Fruit fly (Drosophila melanogaster) whole organism, embryonic: ENCODE measurements around the gene tay.

ENCODE experiments used
- CG10543 ChIP-seq: fragments of 200-800 bp; sonication (Bioruptor generic); optimal IDR thresholded peaks from 3 replicates; lab custom pipeline; 2017; ENCODE audit warnings: missing biosample characterization, mild to moderate bottlenecking, missing genetic modification characterization, moderate library complexity
- CG10654 ChIP-seq: fragments of 200-800 bp; sonication (Bioruptor generic); optimal IDR thresholded peaks from 2 replicates; lab custom pipeline; 2016; ENCODE audit warnings: missing biosample characterization, missing genetic modification characterization
- CG12219 ChIP-seq: fragments of 200-800 bp; sonication (Bioruptor generic); optimal IDR thresholded peaks from 3 replicates; lab custom pipeline; 2018; ENCODE audit warnings: missing biosample characterization, mild to moderate bottlenecking, missing genetic modification characterization
- CG12391 ChIP-seq: fragments of 200-800 bp; sonication (Bioruptor generic); optimal IDR thresholded peaks from 3 replicates; lab custom pipeline; 2018; ENCODE audit warnings: missing biosample characterization, mild to moderate bottlenecking, missing genetic modification characterization, moderate library complexity
- CG13424 ChIP-seq: fragments of 200-800 bp; sonication (Bioruptor generic); optimal IDR thresholded peaks from 2 replicates; lab custom pipeline; 2019; ENCODE audit warnings: missing biosample characterization, mild to moderate bottlenecking, missing genetic modification characterization, moderate library complexity
- CG15269 ChIP-seq: fragments of 200-800 bp; sonication (Bioruptor generic); optimal IDR thresholded peaks from 2 replicates; lab custom pipeline; 2018; ENCODE audit warnings: missing biosample characterization, mild to moderate bottlenecking, missing genetic modification characterization, moderate library complexity
- CG15514 ChIP-seq: fragments of 200-800 bp; sonication (Bioruptor generic); optimal IDR thresholded peaks from 3 replicates; lab custom pipeline; 2017; ENCODE audit warnings: missing biosample characterization, missing genetic modification characterization, mild to moderate bottlenecking, moderate library complexity, missing genetic modification reagents
- CG1647 ChIP-seq: fragments of 200-800 bp; sonication (Bioruptor generic); optimal IDR thresholded peaks from 3 replicates; lab custom pipeline; 2016; ENCODE audit warnings: missing biosample characterization, missing genetic modification characterization
- CG1832 ChIP-seq: fragments of 200-800 bp; sonication (Bioruptor generic); optimal IDR thresholded peaks from 2 replicates; lab custom pipeline; 2017; ENCODE audit warnings: missing biosample characterization, mild to moderate bottlenecking, missing genetic modification characterization, inconsistent platforms
- CG18476 ChIP-seq: fragments of 200-800 bp; sonication (Bioruptor generic); optimal IDR thresholded peaks from 2 replicates; lab custom pipeline; 2016; ENCODE audit warnings: missing biosample characterization, mild to moderate bottlenecking, missing genetic modification characterization
- CG18599 ChIP-seq: fragments of 200-800 bp; sonication (Bioruptor generic); optimal IDR thresholded peaks from 3 replicates; lab custom pipeline; 2017; ENCODE audit warnings: missing biosample characterization, missing genetic modification characterization, mild to moderate bottlenecking, moderate library complexity, missing genetic modification reagents
- CG2875 ChIP-seq: fragments of 200-800 bp; sonication (Bioruptor generic); optimal IDR thresholded peaks from 2 replicates; lab custom pipeline; 2017; ENCODE audit warnings: missing biosample characterization, mild to moderate bottlenecking, missing genetic modification characterization, missing genetic modification reagents
- CG31365 ChIP-seq: fragments of 200-800 bp; sonication (Bioruptor generic); optimal IDR thresholded peaks from 2 replicates; lab custom pipeline; 2018; ENCODE audit warnings: missing biosample characterization, mild to moderate bottlenecking, missing genetic modification characterization
- CG3838 ChIP-seq: fragments of 200-800 bp; sonication (Bioruptor generic); optimal IDR thresholded peaks from 3 replicates; lab custom pipeline; 2016; ENCODE audit warnings: missing biosample characterization, missing genetic modification characterization
- CG4854 ChIP-seq: fragments of 200-800 bp; sonication (Bioruptor generic); optimal IDR thresholded peaks from 2 replicates; lab custom pipeline; 2016; ENCODE audit warnings: missing biosample characterization, missing genetic modification characterization, inconsistent platforms
- CG7987 ChIP-seq: fragments of 200-800 bp; sonication (Bioruptor generic); optimal IDR thresholded peaks from 2 replicates; lab custom pipeline; 2018; ENCODE audit warnings: missing biosample characterization, mild to moderate bottlenecking, missing genetic modification characterization, moderate library complexity
- D19B ChIP-seq: fragments of 200-800 bp; sonication (Bioruptor generic); optimal IDR thresholded peaks from 2 replicates; lab custom pipeline; 2017; ENCODE audit warnings: missing biosample characterization, mild to moderate bottlenecking, missing genetic modification characterization
- Dbx ChIP-seq: fragments of 200-800 bp; sonication (Bioruptor generic); IDR thresholded peaks from 3 replicates; pipeline ENCODE4 v1.3.6; 2022; ENCODE audit warnings: missing biosample characterization, missing genetic modification characterization
- Drgx ChIP-seq: fragments of 200-800 bp; sonication (Bioruptor generic); IDR thresholded peaks from 2 replicates; pipeline ENCODE4 v1.3.6; 2022; ENCODE audit warnings: missing biosample characterization, missing genetic modification characterization
- Eip74EF ChIP-seq, 2 experiments: fragments of 200-800 bp in 1 of 2; fragments of >200 bp in 1 of 2; sonication (Bioruptor generic) in 1 of 2; optimal IDR thresholded peaks; 2 replicates each; lab custom pipeline; 2017 to 2019; ENCODE audit warnings: missing biosample characterization in 2 of 2, missing genetic modification characterization in 2 of 2, mild to moderate bottlenecking in 1 of 2, moderate library complexity in 1 of 2
- Elba2 ChIP-seq: fragments of 200-800 bp; sonication (Bioruptor generic); optimal IDR thresholded peaks from 3 replicates; lab custom pipeline; 2016; ENCODE audit warnings: missing biosample characterization, missing genetic modification characterization
- HLH4C ChIP-seq: fragments of 200-800 bp; sonication (Bioruptor generic); IDR thresholded peaks from 3 replicates; pipeline ENCODE4 v1.3.6; 2022; ENCODE audit warnings: missing biosample characterization, missing genetic modification characterization; ENCODE audit not compliant: partially characterized antibody
- Hmr ChIP-seq: fragments of 200-800 bp; sonication (Bioruptor generic); optimal IDR thresholded peaks from 3 replicates; lab custom pipeline; 2017; ENCODE audit warnings: mild to moderate bottlenecking, missing biosample characterization, missing genetic modification reagents, missing genetic modification characterization
- Mrtf ChIP-seq: fragments of 200-800 bp; sonication (Bioruptor generic); IDR thresholded peaks from 3 replicates; pipeline ENCODE4 v1.3.6; 2022; ENCODE audit warnings: missing biosample characterization, missing genetic modification characterization
- Myb ChIP-seq: fragments of 200-800 bp; sonication (Bioruptor generic); optimal IDR thresholded peaks from 2 replicates; lab custom pipeline; 2016; ENCODE audit warnings: missing biosample characterization, missing genetic modification characterization
- Oli ChIP-seq: fragments of 200-800 bp; sonication (Bioruptor generic); optimal IDR thresholded peaks from 2 replicates; lab custom pipeline; 2018; ENCODE audit warnings: missing biosample characterization, mild to moderate bottlenecking, missing genetic modification characterization, moderate library complexity
- Opbp ChIP-seq: fragments of 200-800 bp; sonication (Bioruptor generic); IDR thresholded peaks from 3 replicates; pipeline ENCODE4 v1.3.6; 2022; ENCODE audit warnings: missing biosample characterization, missing genetic modification characterization; ENCODE audit not compliant: partially characterized antibody
- Rfx ChIP-seq: fragments of 200-800 bp; sonication (Bioruptor generic); IDR thresholded peaks from 2 replicates; pipeline ENCODE4 v1.3.6; 2022; ENCODE audit warnings: missing biosample characterization, missing genetic modification characterization
- Taf1 ChIP-seq: fragments of 200-800 bp; sonication (Bioruptor generic); IDR thresholded peaks from 2 replicates; pipeline ENCODE4 v1.3.6; 2022; ENCODE audit warnings: missing biosample characterization, missing genetic modification characterization
- aop ChIP-seq: fragments of 200-800 bp; sonication (Bioruptor generic); IDR thresholded peaks from 2 replicates; pipeline ENCODE4 v1.3.6; 2022; ENCODE audit warnings: missing biosample characterization, missing genetic modification characterization
- bowl ChIP-seq: fragments of 200-800 bp; sonication (Bioruptor generic); IDR thresholded peaks from 2 replicates; pipeline ENCODE4 v1.3.6; 2022; ENCODE audit warnings: missing biosample characterization, missing genetic modification characterization
- chn ChIP-seq: fragments of 200-800 bp; sonication (Bioruptor generic); optimal IDR thresholded peaks from 2 replicates; lab custom pipeline; 2016; ENCODE audit warnings: missing biosample characterization, missing genetic modification characterization
- eyg ChIP-seq: fragments of 200-800 bp; sonication (Bioruptor generic); optimal IDR thresholded peaks from 3 replicates; lab custom pipeline; 2016; ENCODE audit warnings: missing biosample characterization, missing genetic modification characterization
- gce ChIP-seq: fragments of 200-800 bp; sonication (Bioruptor generic); IDR thresholded peaks from 3 replicates; pipeline ENCODE4 v1.3.6; 2022; ENCODE audit warnings: missing biosample characterization, missing genetic modification characterization
- gcm ChIP-seq: fragments of 200-800 bp; sonication (Bioruptor generic); optimal IDR thresholded peaks from 2 replicates; lab custom pipeline; 2019; ENCODE audit warnings: missing biosample characterization, mild to moderate bottlenecking, missing genetic modification characterization, moderate library complexity
- inv ChIP-seq: fragments of 200-800 bp; sonication (Bioruptor generic); IDR thresholded peaks from 2 replicates; pipeline ENCODE4 v1.3.6; 2022; ENCODE audit warnings: missing biosample characterization, missing genetic modification characterization; ENCODE audit not compliant: partially characterized antibody
- jumu ChIP-seq: fragments of 200-800 bp; sonication (Bioruptor generic); optimal IDR thresholded peaks from 3 replicates; lab custom pipeline; 2016; ENCODE audit warnings: missing biosample characterization, missing genetic modification characterization
- lilli ChIP-seq: fragments of 200-800 bp; sonication (Bioruptor generic); optimal IDR thresholded peaks from 3 replicates; lab custom pipeline; 2016; ENCODE audit warnings: missing biosample characterization, missing genetic modification characterization
- mam ChIP-seq: fragments of 200-800 bp; sonication (Bioruptor generic); optimal IDR thresholded peaks from 3 replicates; lab custom pipeline; 2016; ENCODE audit warnings: missing biosample characterization, missing genetic modification characterization
- mirr ChIP-seq: fragments of 200-800 bp; sonication (Bioruptor generic); optimal IDR thresholded peaks from 3 replicates; lab custom pipeline; 2018; ENCODE audit warnings: missing biosample characterization, mild to moderate bottlenecking, missing genetic modification characterization
- nau ChIP-seq: fragments of 200-800 bp; sonication (Bioruptor generic); optimal IDR thresholded peaks from 3 replicates; lab custom pipeline; 2017; ENCODE audit warnings: missing biosample characterization, mild to moderate bottlenecking, missing genetic modification characterization, missing genetic modification reagents
- nom ChIP-seq: fragments of 200-800 bp; sonication (Bioruptor generic); optimal IDR thresholded peaks from 2 replicates; lab custom pipeline; 2017; ENCODE audit warnings: missing biosample characterization, missing genetic modification characterization, mild to moderate bottlenecking, moderate library complexity, missing genetic modification reagents
- org-1 ChIP-seq: fragments of 200-800 bp; sonication (Bioruptor generic); optimal IDR thresholded peaks from 2 replicates; lab custom pipeline; 2017; ENCODE audit warnings: missing biosample characterization, missing genetic modification characterization
- pita ChIP-seq: fragments of 200-800 bp; sonication (Bioruptor generic); optimal IDR thresholded peaks from 2 replicates; lab custom pipeline; 2017; ENCODE audit warnings: missing biosample characterization, mild to moderate bottlenecking, missing genetic modification characterization
- psq ChIP-seq: fragments of 200-800 bp; sonication (Bioruptor generic); optimal IDR thresholded peaks from 2 replicates; lab custom pipeline; 2017; ENCODE audit warnings: missing biosample characterization, missing genetic modification characterization
- salm ChIP-seq: fragments of 200-800 bp; sonication (Bioruptor generic); optimal IDR thresholded peaks from 2 replicates; lab custom pipeline; 2018; ENCODE audit warnings: missing biosample characterization, mild to moderate bottlenecking, missing genetic modification characterization
- scrt ChIP-seq: fragments of 200-800 bp; sonication (Bioruptor generic); optimal IDR thresholded peaks from 2 replicates; lab custom pipeline; 2018; ENCODE audit warnings: missing biosample characterization, mild to moderate bottlenecking, missing genetic modification characterization, moderate library complexity
- sqz ChIP-seq: fragments of 200-800 bp; sonication (Bioruptor generic); optimal IDR thresholded peaks from 3 replicates; lab custom pipeline; 2018; ENCODE audit warnings: missing biosample characterization, mild to moderate bottlenecking, missing genetic modification characterization
- unc-4 ChIP-seq: fragments of 200-800 bp; sonication (Bioruptor generic); IDR thresholded peaks from 2 replicates; pipeline ENCODE4 v1.3.6; 2022; ENCODE audit warnings: missing biosample characterization, missing genetic modification characterization; ENCODE audit not compliant: partially characterized antibody
- wor ChIP-seq: fragments of 200-800 bp; sonication (Bioruptor generic); IDR thresholded peaks from 2 replicates; pipeline ENCODE4 v1.3.6; 2022; ENCODE audit warnings: missing biosample characterization, missing genetic modification characterization

tay gene

dm6 chrX:15860479-15860878, 26.6 kb downstream of the tay start (continued):
- no peak for TF ChIP-seq D19B (GFP tag; lab: Kevin White, UChicago)
- TF ChIP-seq pita (GFP tag; lab: Kevin White, UChicago), result no peak
- peak; percentile 57 for TF ChIP-seq CG10543
- no peak for TF ChIP-seq Eip74EF (GFP tag; optimal IDR thresholded peaks at IDR 0.05; lab: Kevin White, UChicago)
- TF ChIP-seq CG4854 (GFP tag; lab: Kevin White, UChicago), result no peak
- TF ChIP-seq HLH4C, result peak; percentile 15; the same call in 1 of the 3 replicates
- TF ChIP-seq mirr, result peak; percentile 20
- TF ChIP-seq nom, result peak; percentile 74
- TF ChIP-seq Oli, result no peak
- no peak for TF ChIP-seq CG10654 (GFP tag; lab: Kevin White, UChicago)
- TF ChIP-seq CG7987 (GFP tag; lab: Kevin White, UChicago), result no peak
- TF ChIP-seq Rfx (GFP tag; lab: Robert Waterston, UW), result peak; percentile 44; the same call in 1 of the 2 replicates
- TF ChIP-seq Mrtf (GFP tag; lab: Robert Waterston, UW), result no peak
- TF ChIP-seq Taf1 (GFP tag; lab: Robert Waterston, UW), result no peak
- no peak for TF ChIP-seq mam (GFP tag; lab: Kevin White, UChicago)
- TF ChIP-seq bowl (GFP tag; lab: Robert Waterston, UW), result no peak
- TF ChIP-seq nau, result no peak
- peak; percentile 24 for TF ChIP-seq CG15514
- TF ChIP-seq scrt (GFP tag; lab: Kevin White, UChicago), result no peak
- peak; percentile 19 for TF ChIP-seq lilli
- TF ChIP-seq CG2875 (GFP tag; lab: Kevin White, UChicago), result no peak
- no peak for TF ChIP-seq CG12391
- TF ChIP-seq psq (GFP tag; lab: Kevin White, UChicago), result no peak
- TF ChIP-seq gcm (GFP tag; lab: Kevin White, UChicago), result no peak
- no peak for TF ChIP-seq eyg
- TF ChIP-seq CG3838 (GFP tag; lab: Kevin White, UChicago), result no peak
- peak; percentile 99 for TF ChIP-seq sqz
- no peak for TF ChIP-seq CG12219 (GFP tag; lab: Kevin White, UChicago)
- TF ChIP-seq CG13424 (tag; lab: Kevin White, UChicago), result no peak
- no peak for TF ChIP-seq jumu (GFP tag; lab: Kevin White, UChicago)
- no peak; the same call in 1 of the 2 replicates for TF ChIP-seq inv (GFP tag; lab: Robert Waterston, UW)
- peak; percentile 44; the same call in 1 of the 3 replicates for TF ChIP-seq Opbp
- TF ChIP-seq CG1832 (GFP tag; lab: Kevin White, UChicago), result peak; percentile 99
- TF ChIP-seq Hmr (GFP tag; lab: Kevin White, UChicago), result peak; percentile 61
- TF ChIP-seq Dbx (GFP tag; lab: Robert Waterston, UW), result 0 out of 3 replicates have a peak, but pooled peaks have one; percentile 22
- no peak for TF ChIP-seq salm (tag; lab: Kevin White, UChicago)
- TF ChIP-seq chn (GFP tag; lab: Kevin White, UChicago), result peak; percentile 6
- no peak for TF ChIP-seq CG18599 (GFP tag; lab: Kevin White, UChicago)
- no peak for TF ChIP-seq unc-4
- TF ChIP-seq Drgx (GFP tag; lab: Robert Waterston, UW), result peak; percentile 58
- TF ChIP-seq CG1647 (GFP tag; lab: Kevin White, UChicago), result no peak
- no peak for TF ChIP-seq CG18476 (GFP tag; lab: Kevin White, UChicago)
- TF ChIP-seq org-1 (GFP tag; lab: Kevin White, UChicago), result no peak
- no peak for TF ChIP-seq gce (GFP tag; lab: Robert Waterston, UW)
- TF ChIP-seq Elba2, result no peak
- TF ChIP-seq Myb (GFP tag; lab: Kevin White, UChicago), result peak; percentile 27
- TF ChIP-seq aop (GFP tag; lab: Robert Waterston, UW), result no peak
- no peak for TF ChIP-seq CG31365
- TF ChIP-seq CG15269 (tag; lab: Kevin White, UChicago), result no peak
- no peak for TF ChIP-seq wor (GFP tag; lab: Robert Waterston, UW)
